Worm (Caenorhabditis elegans) whole organism, L1 larva: ENCODE results near the gene his-4.

Experiments
- C04F5.9 ChIP-seq: sonication (generic microtip); optimal IDR thresholded peaks from 2 replicates; lab custom pipeline; 2016; ENCODE audit warnings: missing genetic modification characterization, missing compliant biosample characterization
- F16B12.6 ChIP-seq: fragments of 150-350 bp; optimal IDR thresholded peaks from 2 replicates; lab custom pipeline; 2014; ENCODE audit warnings: missing biosample characterization, missing genetic modification characterization
- Y116A8C.19 ChIP-seq: sonication (generic microtip); optimal IDR thresholded peaks from 2 replicates; lab custom pipeline; 2016; ENCODE audit warnings: missing compliant biosample characterization, missing genetic modification characterization, borderline replicate concordance
- aha-1 ChIP-seq: fragments of 150-350 bp; optimal IDR thresholded peaks from 2 replicates; lab custom pipeline; 2014; ENCODE audit warnings: missing biosample characterization, missing genetic modification characterization
- blmp-1 ChIP-seq: fragments of 150-350 bp; optimal IDR thresholded peaks from 2 replicates; lab custom pipeline; 2014; ENCODE audit warnings: missing biosample characterization, missing genetic modification characterization
- ceh-63 ChIP-seq: fragments of 200-800 bp; sonication (Bioruptor generic); optimal IDR thresholded peaks from 2 replicates; lab custom pipeline; 2018; ENCODE audit warnings: mild to moderate bottlenecking, missing genetic modification characterization, missing compliant biosample characterization
- ceh-82 ChIP-seq, 3 experiments: fragments of 150-350 bp in 1 of 3; sonication (generic microtip) in 2 of 3; optimal IDR thresholded peaks; 2 replicates each; lab custom pipeline; 2014 to 2017; ENCODE audit warnings: missing biosample characterization in 3 of 3, missing genetic modification characterization in 3 of 3
- ceh-88 ChIP-seq: fragments of 200-800 bp; sonication (Bioruptor generic); IDR thresholded peaks from 2 replicates; pipeline ENCODE4 v1.3.6; 2022; ENCODE audit warnings: missing genetic modification characterization, missing compliant biosample characterization
- ces-1 ChIP-seq: fragments of 150-350 bp; optimal IDR thresholded peaks from 2 replicates; lab custom pipeline; 2014; ENCODE audit warnings: missing biosample characterization, missing genetic modification reagents, missing genetic modification characterization
- dpl-1 ChIP-seq, 3 experiments: fragments of 150-350 bp in 2 of 3; sonication (generic microtip) in 1 of 3; optimal IDR thresholded peaks; 2 replicates each; lab custom pipeline; 2014 to 2017; ENCODE audit warnings: missing biosample characterization in 3 of 3, missing genetic modification characterization in 3 of 3, missing genetic modification reagents in 3 of 3
- dsc-1 ChIP-seq: sonication (generic microtip); optimal IDR thresholded peaks from 2 replicates; lab custom pipeline; 2016; ENCODE audit warnings: mild to moderate bottlenecking, missing genetic modification characterization, missing compliant biosample characterization
- efl-1 ChIP-seq, 4 experiments: fragments of 150-350 bp; optimal IDR thresholded peaks in 3 of 4; peaks in 1 of 4; 1 replicate in 1 of 4; 2 replicates in 3 of 4; lab custom pipeline; 2014; ENCODE audit warnings: missing biosample characterization in 2 of 4, missing genetic modification characterization in 2 of 4, missing genetic modification reagents in 2 of 4
- egl-13 ChIP-seq: sonication (generic microtip); optimal IDR thresholded peaks from 2 replicates; lab custom pipeline; 2016; ENCODE audit warnings: missing genotype, missing genetic modification reagents, missing genetic modification characterization, missing compliant biosample characterization
- elt-2 ChIP-seq: sonication (generic microtip); optimal IDR thresholded peaks from 2 replicates; lab custom pipeline; 2016; ENCODE audit warnings: missing genetic modification characterization, mild to moderate bottlenecking, inconsistent platforms, missing compliant biosample characterization, missing genetic modification reagents
- ets-5 ChIP-seq: fragments of 200-800 bp; sonication (Bioruptor generic); IDR thresholded peaks from 2 replicates; pipeline ENCODE4 v1.3.6; 2022; ENCODE audit warnings: missing genetic modification characterization, missing compliant biosample characterization
- fkh-10 ChIP-seq: sonication (generic microtip); optimal IDR thresholded peaks from 2 replicates; lab custom pipeline; 2017; ENCODE audit warnings: missing biosample characterization, missing genetic modification reagents, missing genetic modification characterization
- fkh-4 ChIP-seq: sonication (generic microtip); optimal IDR thresholded peaks from 2 replicates; lab custom pipeline; 2016; ENCODE audit warnings: missing compliant biosample characterization, missing genetic modification characterization, borderline replicate concordance
- fkh-8 ChIP-seq: sonication (generic microtip); optimal IDR thresholded peaks from 2 replicates; lab custom pipeline; 2016; ENCODE audit warnings: mild to moderate bottlenecking, missing genetic modification characterization, missing compliant biosample characterization
- fos-1 ChIP-seq: fragments of 150-350 bp; optimal IDR thresholded peaks from 2 replicates; lab custom pipeline; 2014; ENCODE audit warnings: missing biosample characterization, missing genetic modification characterization
- hlh-4 ChIP-seq: sonication (generic microtip); optimal IDR thresholded peaks from 2 replicates; lab custom pipeline; 2016; ENCODE audit warnings: mild to moderate bottlenecking, missing genetic modification characterization, missing compliant biosample characterization
- hpl-2 ChIP-seq: fragments of 150-350 bp; optimal IDR thresholded peaks from 2 replicates; lab custom pipeline; 2014; ENCODE audit warnings: missing biosample characterization, missing genetic modification reagents, missing genetic modification characterization
- irx-1 ChIP-seq: sonication (generic microtip); optimal IDR thresholded peaks from 2 replicates; lab custom pipeline; 2016; ENCODE audit warnings: missing genetic modification characterization, missing compliant biosample characterization
- lin-14 ChIP-seq: fragments of 200-800 bp; sonication (Bioruptor generic); optimal IDR thresholded peaks from 2 replicates; lab custom pipeline; 2018; ENCODE audit warnings: mild to moderate bottlenecking, missing genetic modification characterization, moderate library complexity, missing compliant biosample characterization
- lin-15B ChIP-seq: fragments of 150-350 bp; sonication (generic microtip); optimal IDR thresholded peaks from 3 replicates; lab custom pipeline; 2014; ENCODE audit warnings: missing biosample characterization, missing genetic modification characterization
- lin-39 ChIP-seq: fragments of 150-350 bp; optimal IDR thresholded peaks from 2 replicates; lab custom pipeline; 2014; ENCODE audit warnings: missing biosample characterization, missing genetic modification reagents, missing genetic modification characterization
- lir-3 ChIP-seq: sonication (generic microtip); optimal IDR thresholded peaks from 2 replicates; lab custom pipeline; 2016; ENCODE audit warnings: mild to moderate bottlenecking, missing genetic modification characterization, moderate library complexity, missing compliant biosample characterization; ENCODE audit not compliant: poor library complexity
- mab-9 ChIP-seq: fragments of 200-800 bp; sonication (Bioruptor generic); IDR thresholded peaks from 2 replicates; pipeline ENCODE4 v1.3.6; 2022; ENCODE audit warnings: missing genetic modification reagents, missing genetic modification characterization, missing compliant biosample characterization
- mdl-1 ChIP-seq, 2 experiments: fragments of 150-350 bp; optimal IDR thresholded peaks; 2 replicates each; lab custom pipeline; 2014 to 2017; ENCODE audit warnings: missing biosample characterization in 2 of 2, missing genetic modification characterization in 2 of 2, inconsistent platforms in 1 of 2
- mep-1 ChIP-seq: fragments of 150-350 bp; optimal IDR thresholded peaks from 2 replicates; lab custom pipeline; 2014; ENCODE audit warnings: missing biosample characterization, missing genetic modification characterization
- nhr-20 ChIP-seq: sonication (generic microtip); optimal IDR thresholded peaks from 2 replicates; lab custom pipeline; 2016; ENCODE audit warnings: mild to moderate bottlenecking, missing genetic modification characterization, missing compliant biosample characterization
- nhr-71 ChIP-seq: sonication (generic microtip); optimal IDR thresholded peaks from 2 replicates; lab custom pipeline; 2016; ENCODE audit warnings: mild to moderate bottlenecking, missing genetic modification characterization, moderate library complexity, missing compliant biosample characterization
- nhr-85 ChIP-seq: sonication (generic microtip); peaks from one replicate; lab custom pipeline; 2016; ENCODE audit warnings: missing genetic modification characterization, inconsistent platforms, missing compliant biosample characterization
- nhr-90 ChIP-seq: sonication (generic microtip); optimal IDR thresholded peaks from 2 replicates; lab custom pipeline; 2016; ENCODE audit warnings: mild to moderate bottlenecking, missing genetic modification characterization, missing compliant biosample characterization; ENCODE audit not compliant: poor library complexity
- pag-3 ChIP-seq: sonication (generic microtip); optimal IDR thresholded peaks from 2 replicates; lab custom pipeline; 2017; ENCODE audit warnings: missing genetic modification characterization, mild to moderate bottlenecking, missing compliant biosample characterization, antibody characterized with exemption, borderline replicate concordance; ENCODE audit not compliant: insufficient read depth
- pax-3 ChIP-seq: fragments of 200-800 bp; sonication (Bioruptor generic); optimal IDR thresholded peaks from 2 replicates; lab custom pipeline; 2018; ENCODE audit warnings: mild to moderate bottlenecking, missing genetic modification characterization, moderate library complexity, missing compliant biosample characterization
- pqm-1 ChIP-seq: sonication (generic microtip); optimal IDR thresholded peaks from 3 replicates; lab custom pipeline; 2017; ENCODE audit warnings: missing biosample characterization, missing genetic modification characterization
- skn-1 ChIP-seq: fragments of 150-350 bp; optimal IDR thresholded peaks from 2 replicates; lab custom pipeline; 2014; ENCODE audit warnings: missing biosample characterization, missing genetic modification characterization
- sptf-1 ChIP-seq: fragments of 150-350 bp; optimal IDR thresholded peaks from 2 replicates; lab custom pipeline; 2014; ENCODE audit warnings: missing biosample characterization, missing genetic modification characterization
- sup-37 ChIP-seq: fragments of 200-800 bp; sonication (Bioruptor generic); optimal IDR thresholded peaks from 2 replicates; lab custom pipeline; 2018; ENCODE audit warnings: mild to moderate bottlenecking, missing genetic modification characterization, missing compliant biosample characterization
- swsn-7 ChIP-seq: sonication (generic microtip); optimal IDR thresholded peaks from 2 replicates; lab custom pipeline; 2016; ENCODE audit warnings: missing genetic modification characterization, missing compliant biosample characterization
- tbx-2 ChIP-seq: sonication (generic microtip); optimal IDR thresholded peaks from 2 replicates; lab custom pipeline; 2016; ENCODE audit warnings: missing genetic modification characterization, missing compliant biosample characterization
- unc-98 ChIP-seq: fragments of 200-800 bp; sonication (Bioruptor generic); IDR thresholded peaks from 2 replicates; pipeline ENCODE4 v1.3.6; 2022; ENCODE audit warnings: missing genetic modification characterization, missing compliant biosample characterization
- vab-15 ChIP-seq: sonication (generic microtip); optimal IDR thresholded peaks from 2 replicates; lab custom pipeline; 2017; ENCODE audit warnings: missing genotype, mild to moderate bottlenecking, missing genetic modification characterization, missing compliant biosample characterization
- xbp-1 ChIP-seq: sonication (generic microtip); optimal IDR thresholded peaks from 2 replicates; lab custom pipeline; 2016; ENCODE audit warnings: missing genetic modification characterization, missing compliant biosample characterization
- ztf-11 ChIP-seq, 2 experiments: sonication (generic microtip); optimal IDR thresholded peaks; 2 replicates each; lab custom pipeline; 2016 to 2017; ENCODE audit warnings: missing genetic modification characterization in 2 of 2, missing biosample characterization in 1 of 2, missing compliant biosample characterization in 1 of 2
- ztf-4 ChIP-seq: fragments of 150-350 bp; optimal IDR thresholded peaks from 2 replicates; lab custom pipeline; 2014; ENCODE audit warnings: missing biosample characterization, missing genetic modification characterization

The his-4 gene

ce11 chrV:16060135-16060534 lies 19.8 kb upstream of the his-4 start, which contains the start of gene F14H3.15:
Gene F14H3.15 (minus strand): TSS chrV:16060235.
- TF ChIP-seq nhr-71 (no peak), pag-3 (tag; lab: Kevin White, UChicago) (no peak), ces-1 (GFP tag; lab: Kevin White, UChicago) (no peak), egl-13 (tag; lab: Kevin White, UChicago) (no peak), elt-2 (tag; lab: Kevin White, UChicago) (no peak), lin-14 (GFP tag; lab: Kevin White, UChicago) (no peak), F16B12.6 (no peak), Y116A8C.19 (tag; lab: Kevin White, UChicago) (no peak), sup-37 (GFP tag; lab: Kevin White, UChicago) (no peak), nhr-20 (tag; lab: Kevin White, UChicago) (no peak), ceh-63 (GFP tag; lab: Kevin White, UChicago) (no peak), lir-3 (tag; lab: Kevin White, UChicago) (no peak), vab-15 (tag; lab: Kevin White, UChicago) (no peak), sptf-1 (tag; lab: Kevin White, UChicago) (no peak), hpl-2 (GFP tag; lab: Kevin White, UChicago) (no peak), ceh-82 (tag; optimal IDR thresholded peaks at IDR 0.05; lab: Kevin White, UChicago) (no peak), pqm-1 (tag; lab: Kevin White, UChicago) (no peak), nhr-85 (tag; lab: Kevin White, UChicago) (no peak)

ce11 chrV:16058872-16059271 lies 18.6 kb upstream of the his-4 start, which contains the start of gene F14H3.6:
Gene F14H3.6 (minus strand): TSS chrV:16058893.
- TF ChIP-seq unc-98 (no peak), xbp-1 (no peak), sptf-1 (tag; lab: Kevin White, UChicago) (no peak), ces-1 (GFP tag; lab: Kevin White, UChicago) (no peak), blmp-1 (tag; lab: Kevin White, UChicago) (no peak), irx-1 (tag; lab: Kevin White, UChicago) (no peak), ceh-88 (no peak), ceh-82 (tag; optimal IDR thresholded peaks at IDR 0.05; lab: Kevin White, UChicago) (no peak), fos-1 (no peak), ztf-4 (tag; lab: Kevin White, UChicago) (no peak), nhr-20 (tag; lab: Kevin White, UChicago) (no peak), lin-15B (tag; lab: Kevin White, UChicago) (no peak)
- TF ChIP-seq, all 84 proteins: peak for 0

ce11 chrV:16057010-16057463 lies 16.7 kb upstream of the his-4 start, which contains the start of gene F14H3.5:
Gene F14H3.5 (minus strand): TSS chrV:16057060.
- no peak for TF ChIP-seq lir-3 (tag; lab: Kevin White, UChicago)
- TF ChIP-seq unc-98, result no peak
- no peak for TF ChIP-seq nhr-90 (tag; lab: Kevin White, UChicago)
- TF ChIP-seq aha-1 (tag; lab: Kevin White, UChicago), result no peak
- no peak for TF ChIP-seq tbx-2 (tag; lab: Kevin White, UChicago)
- TF ChIP-seq dpl-1 (GFP tag; optimal IDR thresholded peaks at IDR 0.05; lab: Kevin White, UChicago), result no peak
- no peak for TF ChIP-seq efl-1 (optimal IDR thresholded peaks at IDR 0.05; lab: Kevin White, UChicago)
- TF ChIP-seq efl-1 (GFP tag; optimal IDR thresholded peaks at IDR 0.05 in 1 of 2; lab: Kevin White, UChicago), result peak in 1 of 2 experiments; percentile 12

ce11 chrV:16055031-16055430 lies 14.7 kb upstream of the his-4 start, which contains the start of gene F14H3.4:
Gene F14H3.4 (minus strand): TSS chrV:16055072.
- TF ChIP-seq lin-39 (tag; lab: Kevin White, UChicago) (no peak), lin-14 (GFP tag; lab: Kevin White, UChicago) (no peak), fkh-8 (no peak), fkh-10 (no peak), ets-5 (no peak), ztf-11 (tag; optimal IDR thresholded peaks at IDR 0.05; lab: Kevin White, UChicago) (no peak), dsc-1 (tag; lab: Kevin White, UChicago) (no peak), hlh-4 (tag; lab: Kevin White, UChicago) (no peak), C04F5.9 (tag; lab: Kevin White, UChicago) (no peak), sptf-1 (tag; lab: Kevin White, UChicago) (no peak), nhr-85 (tag; lab: Kevin White, UChicago) (no peak), swsn-7 (tag; lab: Kevin White, UChicago) (no peak), pax-3 (tag; lab: Kevin White, UChicago) (no peak), mep-1 (tag; lab: Kevin White, UChicago) (no peak), fkh-4 (no peak), mdl-1 (tag; optimal IDR thresholded peaks at IDR 0.05; lab: Kevin White, UChicago) (no peak), irx-1 (tag; lab: Kevin White, UChicago) (no peak), mab-9 (GFP tag; lab: Robert Waterston, UW) (no peak), skn-1 (no peak)
